Worm (Caenorhabditis elegans) whole organism, midembryonic: Measurements from ENCODE around the gene dyf-7.

ENCODE experiments used
- T22C8.4 ChIP-seq: fragments of 200-800 bp; sonication (Bioruptor generic); IDR thresholded peaks from 2 replicates; pipeline ENCODE4 v1.3.6; 2022; ENCODE audit warnings: missing genetic modification characterization, missing compliant biosample characterization
- cog-1 ChIP-seq: sonication (generic microtip); optimal IDR thresholded peaks from 2 replicates; lab custom pipeline; 2016; ENCODE audit warnings: missing genetic modification characterization, missing compliant biosample characterization
- flt-1 ChIP-seq: fragments of 200-800 bp; sonication (Bioruptor generic); IDR thresholded peaks from 2 replicates; pipeline ENCODE4 v1.3.6; 2022; ENCODE audit warnings: missing genetic modification characterization, missing compliant biosample characterization
- klf-2 ChIP-seq: fragments of 200-800 bp; sonication (Bioruptor generic); conservative IDR thresholded peaks from 2 replicates; pipeline ENCODE4 v1.3.6; 2022; ENCODE audit warnings: missing genetic modification reagents, missing genetic modification characterization, missing compliant biosample characterization
- med-1 ChIP-seq: sonication (generic microtip); optimal IDR thresholded peaks from 2 replicates; lab custom pipeline; 2017; ENCODE audit warnings: missing genetic modification characterization, mild to moderate bottlenecking, missing compliant biosample characterization, antibody characterized with exemption, missing genetic modification reagents; ENCODE audit not compliant: insufficient read depth
- ref-1 ChIP-seq: fragments of 200-800 bp; sonication (Bioruptor generic); conservative IDR thresholded peaks from 2 replicates; pipeline ENCODE4 v1.3.6; 2022; ENCODE audit warnings: missing genetic modification reagents, missing genetic modification characterization, missing compliant biosample characterization
- tab-1 ChIP-seq: fragments of 200-800 bp; sonication (Bioruptor generic); IDR thresholded peaks from 2 replicates; pipeline ENCODE4 v1.3.6; 2022; ENCODE audit warnings: missing genetic modification characterization, missing compliant biosample characterization
- ztf-23 ChIP-seq: fragments of 200-800 bp; sonication (Bioruptor generic); IDR thresholded peaks from 2 replicates; pipeline ENCODE4 v1.3.6; 2022; ENCODE audit warnings: missing genetic modification reagents, missing genetic modification characterization, missing compliant biosample characterization
- ztf-29 ChIP-seq: fragments of 200-800 bp; sonication (Bioruptor generic); IDR thresholded peaks from 2 replicates; pipeline ENCODE4 v1.3.6; 2022; ENCODE audit warnings: missing genetic modification reagents, missing genetic modification characterization, missing compliant biosample characterization

The dyf-7 gene

ce11 chrX:9698359-9698758 is at the start of gene dyf-7:
Gene dyf-7, plus strand, starts transcription at chrX:9698659.
- no peak for TF ChIP-seq cog-1 (tag; lab: Kevin White, UChicago)
- no peak for TF ChIP-seq med-1 (GFP tag; lab: Kevin White, UChicago)
- no peak for TF ChIP-seq T22C8.4 (GFP tag; lab: Robert Waterston, UW)
- TF ChIP-seq tab-1 (GFP tag; lab: Robert Waterston, UW) = no peak
- TF ChIP-seq ref-1 (GFP tag; lab: Robert Waterston, UW) = no peak

- TF ChIP-seq ztf-29 (GFP tag; lab: Robert Waterston, UW) = no peak
Measured at ce11 chrX:9653016-9653415, 45.4 kb upstream of the dyf-7 start, which contains the start of gene aex-2. Gene aex-2, minus strand, starts transcription at chrX:9653116.

- TF ChIP-seq T22C8.4 (GFP tag; lab: Robert Waterston, UW) (no peak), cog-1 (tag; lab: Kevin White, UChicago) (no peak), ref-1 (GFP tag; lab: Robert Waterston, UW) (no peak), klf-2 (no peak), med-1 (GFP tag; lab: Kevin White, UChicago) (no peak), tab-1 (GFP tag; lab: Robert Waterston, UW) (no peak), flt-1 (GFP tag; lab: Robert Waterston, UW) (no peak), ztf-29 (GFP tag; lab: Robert Waterston, UW) (no peak), ztf-23 (no peak)
Measured at ce11 chrX:9653478-9653877, 45.0 kb upstream of the dyf-7 start.

ce11 chrX:9654232-9654631 is 44.2 kb upstream of the dyf-7 start:
- TF ChIP-seq ztf-23 = no peak
- TF ChIP-seq cog-1 (tag; lab: Kevin White, UChicago) = no peak
- TF ChIP-seq med-1 (GFP tag; lab: Kevin White, UChicago) = no peak
- TF ChIP-seq tab-1 (GFP tag; lab: Robert Waterston, UW) = no peak
- no peak for TF ChIP-seq flt-1 (GFP tag; lab: Robert Waterston, UW)
- no peak for TF ChIP-seq T22C8.4 (GFP tag; lab: Robert Waterston, UW)
- no peak for TF ChIP-seq klf-2
- TF ChIP-seq ztf-29 (GFP tag; lab: Robert Waterston, UW) = no peak
- no peak for TF ChIP-seq ref-1 (GFP tag; lab: Robert Waterston, UW)

- TF ChIP-seq T22C8.4 (GFP tag; lab: Robert Waterston, UW) (no peak), cog-1 (tag; lab: Kevin White, UChicago) (no peak), tab-1 (GFP tag; lab: Robert Waterston, UW) (no peak), ztf-29 (GFP tag; lab: Robert Waterston, UW) (no peak), med-1 (GFP tag; lab: Kevin White, UChicago) (no peak), ref-1 (GFP tag; lab: Robert Waterston, UW) (no peak), flt-1 (GFP tag; lab: Robert Waterston, UW) (no peak), klf-2 (no peak), ztf-23 (no peak)
Measured at ce11 chrX:9656772-9657171, 41.7 kb upstream of the dyf-7 start.

ce11 chrX:9665944-9666343 is 32.5 kb upstream of the dyf-7 start:
- TF ChIP-seq T22C8.4 (GFP tag; lab: Robert Waterston, UW) (no peak), flt-1 (GFP tag; lab: Robert Waterston, UW) (no peak), med-1 (GFP tag; lab: Kevin White, UChicago) (no peak), tab-1 (GFP tag; lab: Robert Waterston, UW) (no peak), ref-1 (GFP tag; lab: Robert Waterston, UW) (no peak), ztf-23 (no peak), cog-1 (tag; lab: Kevin White, UChicago) (no peak), ztf-29 (GFP tag; lab: Robert Waterston, UW) (no peak), klf-2 (no peak)

ce11 chrX:9667391-9667790 is 31.1 kb upstream of the dyf-7 start:
- TF ChIP-seq med-1 (GFP tag; lab: Kevin White, UChicago) (no peak), cog-1 (tag; lab: Kevin White, UChicago) (peak; percentile 5)

ce11 chrX:9668554-9668953 is 29.9 kb upstream of the dyf-7 start, which contains the start of gene T14B1.1:
Gene T14B1.1, minus strand, starts transcription at chrX:9668723.
- 0 out of 2 replicates have a peak, but pooled peaks have one; percentile 11 for TF ChIP-seq tab-1 (GFP tag; lab: Robert Waterston, UW)
- 0 out of 2 replicates have a peak, but pooled peaks have one; percentile 8 for TF ChIP-seq flt-1 (GFP tag; lab: Robert Waterston, UW)
- TF ChIP-seq ref-1 (GFP tag; lab: Robert Waterston, UW) = no peak
- no peak for TF ChIP-seq ztf-29 (GFP tag; lab: Robert Waterston, UW)
- TF ChIP-seq klf-2 = no peak

- TF ChIP-seq tab-1 (GFP tag; lab: Robert Waterston, UW) (no peak), T22C8.4 (GFP tag; lab: Robert Waterston, UW) (no peak), med-1 (GFP tag; lab: Kevin White, UChicago) (no peak), klf-2 (no peak), ref-1 (GFP tag; lab: Robert Waterston, UW) (no peak), flt-1 (GFP tag; lab: Robert Waterston, UW) (no peak), ztf-23 (no peak), cog-1 (tag; lab: Kevin White, UChicago) (no peak), ztf-29 (GFP tag; lab: Robert Waterston, UW) (no peak)
Measured at ce11 chrX:9673228-9673627, 25.2 kb upstream of the dyf-7 start.

ce11 chrX:9674799-9675198 is 23.7 kb upstream of the dyf-7 start, which contains the start of gene C43C3.4:
Gene C43C3.4, minus strand, starts transcription at chrX:9674899.
- TF ChIP-seq flt-1 (GFP tag; lab: Robert Waterston, UW) = no peak
- no peak for TF ChIP-seq T22C8.4 (GFP tag; lab: Robert Waterston, UW)
- no peak for TF ChIP-seq cog-1 (tag; lab: Kevin White, UChicago)
- TF ChIP-seq ztf-29 (GFP tag; lab: Robert Waterston, UW) = no peak
- no peak for TF ChIP-seq ref-1 (GFP tag; lab: Robert Waterston, UW)
- TF ChIP-seq ztf-23 = no peak
- no peak for TF ChIP-seq klf-2
- TF ChIP-seq med-1 (GFP tag; lab: Kevin White, UChicago) = no peak
- TF ChIP-seq tab-1 (GFP tag; lab: Robert Waterston, UW) = no peak
